Worm (Caenorhabditis elegans) whole organism, L1 larva: ENCODE measurements around the gene lgc-7.

ENCODE experiments used
- aha-1 ChIP-seq: fragments of 150-350 bp; optimal IDR thresholded peaks from 2 replicates; lab custom pipeline; 2014; ENCODE audit warnings: missing biosample characterization, missing genetic modification characterization
- dpl-1 ChIP-seq, 3 experiments: fragments of 150-350 bp in 2 of 3; sonication (generic microtip) in 1 of 3; optimal IDR thresholded peaks; 2 replicates each; lab custom pipeline; 2014 to 2017; ENCODE audit warnings: missing biosample characterization in 3 of 3, missing genetic modification characterization in 3 of 3, missing genetic modification reagents in 3 of 3
- efl-1 ChIP-seq, 4 experiments: fragments of 150-350 bp; optimal IDR thresholded peaks in 3 of 4; peaks in 1 of 4; 1 replicate in 1 of 4; 2 replicates in 3 of 4; lab custom pipeline; 2014; ENCODE audit warnings: missing biosample characterization in 2 of 4, missing genetic modification characterization in 2 of 4, missing genetic modification reagents in 2 of 4
- efl-3 ChIP-seq: fragments of 200-800 bp; sonication (Bioruptor generic); optimal IDR thresholded peaks from 2 replicates; lab custom pipeline; 2018; ENCODE audit warnings: mild to moderate bottlenecking, missing genetic modification characterization, missing compliant biosample characterization
- lin-39 ChIP-seq: fragments of 150-350 bp; optimal IDR thresholded peaks from 2 replicates; lab custom pipeline; 2014; ENCODE audit warnings: missing biosample characterization, missing genetic modification reagents, missing genetic modification characterization
- lsy-2 ChIP-seq, 2 experiments: fragments of 150-350 bp; optimal IDR thresholded peaks; 2 replicates each; lab custom pipeline; 2014; ENCODE audit warnings: missing biosample characterization in 2 of 2, missing genetic modification characterization in 2 of 2
- zag-1 ChIP-seq: fragments of 150-350 bp; optimal IDR thresholded peaks from 2 replicates; lab custom pipeline; 2014; ENCODE audit warnings: missing biosample characterization, missing genetic modification characterization

ce11 chrIV:14661370-14661769, 48.0 kb upstream of the lgc-7 start:
- TF ChIP-seq dpl-1 (GFP tag; optimal IDR thresholded peaks at IDR 0.05; lab: Kevin White, UChicago), result no peak
- TF ChIP-seq efl-3 (GFP tag; lab: Kevin White, UChicago), result no peak
- TF ChIP-seq lsy-2 (tag; optimal IDR thresholded peaks at IDR 0.05; lab: Kevin White, UChicago), result no peak
- no peak for TF ChIP-seq aha-1
- TF ChIP-seq efl-1 (optimal IDR thresholded peaks at IDR 0.05; lab: Kevin White, UChicago), result no peak
- TF ChIP-seq efl-1 (GFP tag; optimal IDR thresholded peaks at IDR 0.05 in 1 of 2; lab: Kevin White, UChicago), result no peak
- TF ChIP-seq lin-39 (tag; lab: Kevin White, UChicago), result no peak
- no peak for TF ChIP-seq zag-1
